Fruit fly (Drosophila melanogaster): ENCODE results near the gene CG14316.

The CG14316 gene

dm6 chr3R:18185385-18185784 is 33.5 kb downstream of the CG14316 start, which contains the start of the genes Arp5 and CG7208 (continued):
- TF ChIP-seq PHDP (tag; optimal IDR thresholded peaks at IDR 0.05): peak; percentile 76
- TF ChIP-seq CG7271 (tag; optimal IDR thresholded peaks at IDR 0.05): no peak
- TF ChIP-seq Elba2 (GFP tag; optimal IDR thresholded peaks at IDR 0.05): peak; percentile 29
- TF ChIP-seq btn (GFP tag; optimal IDR thresholded peaks at IDR 0.05): no peak
- TF ChIP-seq pita (GFP tag; optimal IDR thresholded peaks at IDR 0.05): no peak
- peak; percentile 37 for TF ChIP-seq twi (tag; optimal IDR thresholded peaks at IDR 0.05)
- no peak for TF ChIP-seq chinmo (GFP tag; IDR thresholded peaks at IDR 0.05; ENCODE audit: partially characterized antibody)
- TF ChIP-seq Jarid2 (GFP tag; optimal IDR thresholded peaks at IDR 0.05): no peak
- TF ChIP-seq CG18599 (GFP tag; optimal IDR thresholded peaks at IDR 0.05): peak; percentile 82
- peak; percentile 64; the same call in 1 of the 2 replicates for TF ChIP-seq stc (GFP tag; IDR thresholded peaks at IDR 0.05)
- TF ChIP-seq CG4707 (GFP tag; optimal IDR thresholded peaks at IDR 0.05): no peak
- TF ChIP-seq Sry-δ (GFP tag; optimal IDR thresholded peaks at IDR 0.05): peak; percentile 32
- TF ChIP-seq D19B (GFP tag; optimal IDR thresholded peaks at IDR 0.05): peak; percentile 42
- no peak for TF ChIP-seq pan (optimal IDR thresholded peaks at IDR 0.05)
- TF ChIP-seq pan (GFP tag; optimal IDR thresholded peaks at IDR 0.05 in 1 of 2, IDR thresholded peaks at IDR 0.05 in 1 of 2): peak in 1 of 2 experiments; percentile 71
- TF ChIP-seq dati (GFP tag; IDR thresholded peaks at IDR 0.05): no peak
- no peak for TF ChIP-seq mirr (GFP tag; optimal IDR thresholded peaks at IDR 0.05)
- peak; percentile 44 for TF ChIP-seq CG10462 (GFP tag; optimal IDR thresholded peaks at IDR 0.05)
- no peak for TF ChIP-seq CG16813 (GFP tag; IDR thresholded peaks at IDR 0.05; ENCODE audit: partially characterized antibody)
- TF ChIP-seq slou (GFP tag; optimal IDR thresholded peaks at IDR 0.05): peak; percentile 42
- TF ChIP-seq ash1 (GFP tag; optimal IDR thresholded peaks at IDR 0.05): no peak
- no peak for TF ChIP-seq shn (GFP tag; optimal IDR thresholded peaks at IDR 0.05)
- TF ChIP-seq CG15514 (GFP tag; optimal IDR thresholded peaks at IDR 0.05): peak; percentile 98
- no peak for TF ChIP-seq CG11696 (GFP tag; IDR thresholded peaks at IDR 0.05)
- TF ChIP-seq Dad (GFP tag; optimal IDR thresholded peaks at IDR 0.05): peak; percentile 36
- no peak for TF ChIP-seq GATAe (GFP tag; conservative IDR thresholded peaks at IDR 0.05)
- TF ChIP-seq ems (GFP tag; optimal IDR thresholded peaks at IDR 0.05): peak; percentile 73
- peak; percentile 83 for TF ChIP-seq MBD-R2 (GFP tag; IDR thresholded peaks at IDR 0.05)
- no peak for TF ChIP-seq gcm2 (GFP tag; optimal IDR thresholded peaks at IDR 0.05)
- peak; percentile 69 for TF ChIP-seq CG12942 (GFP tag; optimal IDR thresholded peaks at IDR 0.05)
- TF ChIP-seq tna (GFP tag; IDR thresholded peaks at IDR 0.05; ENCODE audit: partially characterized antibody): no peak
- peak; percentile 34 for TF ChIP-seq CG6765 (GFP tag; optimal IDR thresholded peaks at IDR 0.05)
- TF ChIP-seq scrt (GFP tag; optimal IDR thresholded peaks at IDR 0.05): peak; percentile 55
- TF ChIP-seq wek (GFP tag; optimal IDR thresholded peaks at IDR 0.05): no peak
- peak; percentile 35; the same call in 1 of the 2 replicates for TF ChIP-seq CG31224 (GFP tag; IDR thresholded peaks at IDR 0.05)
- no peak for TF ChIP-seq CG5953 (GFP tag; IDR thresholded peaks at IDR 0.05)
- 0 out of 3 replicates have a peak, but pooled peaks have one; percentile 36 for TF ChIP-seq CG7357 (GFP tag; IDR thresholded peaks at IDR 0.05)
- TF ChIP-seq CG11723 (GFP tag; optimal IDR thresholded peaks at IDR 0.05): no peak
- TF ChIP-seq Usf (GFP tag; optimal IDR thresholded peaks at IDR 0.05): peak; percentile 1
- TF ChIP-seq pzg (GFP tag; optimal IDR thresholded peaks at IDR 0.05): peak; percentile 51
- TF ChIP-seq CG4424 (GFP tag; optimal IDR thresholded peaks at IDR 0.05): peak; percentile 49
- TF ChIP-seq CG9437 (GFP tag; optimal IDR thresholded peaks at IDR 0.05): peak; percentile 67
- TF ChIP-seq CG13287 (GFP tag; IDR thresholded peaks at IDR 0.05; ENCODE audit: partially characterized antibody): peak; percentile 59
- peak; percentile 39; the same call in 1 of the 3 replicates for TF ChIP-seq zfh1 (GFP tag; IDR thresholded peaks at IDR 0.05)
- TF ChIP-seq CG7963 (GFP tag; IDR thresholded peaks at IDR 0.05; ENCODE audit: partially characterized antibody): no peak
- TF ChIP-seq Gug (GFP tag; IDR thresholded peaks at IDR 0.05): peak; percentile 50; the same call in 2 of the 4 replicates
- TF ChIP-seq H2.0 (GFP tag; IDR thresholded peaks at IDR 0.05): no peak
- no peak for TF ChIP-seq z (GFP tag; IDR thresholded peaks at IDR 0.05)
- no peak for TF ChIP-seq Dip2 (GFP tag; IDR thresholded peaks at IDR 0.05)
- peak; percentile 39; the same call in 1 of the 2 replicates for TF ChIP-seq CG11247 (GFP tag; IDR thresholded peaks at IDR 0.05)
- peak; percentile 29 for TF ChIP-seq Spps (tag; optimal IDR thresholded peaks at IDR 0.05)

Data from whole organism, embryonic.